Worm (Caenorhabditis elegans) whole organism, late embryonic: ENCODE measurements around the gene T16G1.6.

Experiments used
- C38D4.7 ChIP-seq: fragments of 200-800 bp; sonication (Bioruptor generic); optimal IDR thresholded peaks from 2 replicates; lab custom pipeline; 2018; ENCODE audit warnings: mild to moderate bottlenecking, missing genetic modification characterization, moderate library complexity, missing compliant biosample characterization
- K02D7.2 ChIP-seq: sonication (generic microtip); optimal IDR thresholded peaks from 2 replicates; lab custom pipeline; 2017; ENCODE audit warnings: mild to moderate bottlenecking, missing genetic modification characterization, missing compliant biosample characterization
- K09A11.1 ChIP-seq: sonication (generic microtip); optimal IDR thresholded peaks from 2 replicates; lab custom pipeline; 2017; ENCODE audit warnings: antibody characterized with exemption, mild to moderate bottlenecking, missing genetic modification characterization, missing compliant biosample characterization; ENCODE audit not compliant: insufficient read depth
- ahr-1 ChIP-seq: sonication (generic microtip); optimal IDR thresholded peaks from 2 replicates; lab custom pipeline; 2016; ENCODE audit warnings: missing genetic modification characterization, missing compliant biosample characterization
- ceh-14 ChIP-seq: sonication (generic microtip); optimal IDR thresholded peaks from 2 replicates; lab custom pipeline; 2016; ENCODE audit warnings: missing genotype, missing genetic modification characterization, missing compliant biosample characterization
- ceh-18 ChIP-seq: sonication (generic microtip); optimal IDR thresholded peaks from 2 replicates; lab custom pipeline; 2016; ENCODE audit warnings: missing genetic modification characterization, missing compliant biosample characterization
- ceh-19 ChIP-seq: fragments of 200-800 bp; sonication (Bioruptor generic); optimal IDR thresholded peaks from 2 replicates; lab custom pipeline; 2018; ENCODE audit warnings: mild to moderate bottlenecking, missing genetic modification characterization, missing compliant biosample characterization
- ceh-31 ChIP-seq: sonication (generic microtip); optimal IDR thresholded peaks from 2 replicates; lab custom pipeline; 2016; ENCODE audit warnings: missing genetic modification characterization, missing compliant biosample characterization
- ceh-34 ChIP-seq: sonication (generic microtip); optimal IDR thresholded peaks from 2 replicates; lab custom pipeline; 2016; ENCODE audit warnings: mild to moderate bottlenecking, missing genetic modification characterization, missing compliant biosample characterization
- dmd-4 ChIP-seq: sonication (generic microtip); optimal IDR thresholded peaks from 2 replicates; lab custom pipeline; 2016; ENCODE audit warnings: borderline replicate concordance, missing genetic modification characterization, missing compliant biosample characterization
- dve-1 ChIP-seq: sonication (generic microtip); optimal IDR thresholded peaks from 2 replicates; lab custom pipeline; 2017; ENCODE audit warnings: antibody characterized with exemption, mild to moderate bottlenecking, missing genetic modification characterization, missing compliant biosample characterization
- elt-2 ChIP-seq: sonication (generic microtip); optimal IDR thresholded peaks from 2 replicates; lab custom pipeline; 2016; ENCODE audit warnings: missing genetic modification reagents, missing genetic modification characterization, missing compliant biosample characterization
- fkh-10 ChIP-seq: fragments of 150-350 bp; optimal IDR thresholded peaks from 2 replicates; lab custom pipeline; 2014; ENCODE audit warnings: missing biosample characterization, missing genetic modification reagents, missing genetic modification characterization
- gmeb-2 ChIP-seq: sonication (generic microtip); optimal IDR thresholded peaks from 2 replicates; lab custom pipeline; 2016; ENCODE audit warnings: missing genetic modification characterization, inconsistent platforms, missing compliant biosample characterization
- hlh-13 ChIP-seq: fragments of 200-800 bp; sonication (Bioruptor generic); optimal IDR thresholded peaks from 2 replicates; lab custom pipeline; 2018; ENCODE audit warnings: mild to moderate bottlenecking, missing genetic modification characterization, missing compliant biosample characterization
- hlh-30 ChIP-seq: sonication (generic microtip); optimal IDR thresholded peaks from 2 replicates; lab custom pipeline; 2017; ENCODE audit warnings: antibody characterized with exemption, missing genetic modification characterization, missing compliant biosample characterization; ENCODE audit not compliant: insufficient read depth
- hlh-8 ChIP-seq: sonication (generic microtip); optimal IDR thresholded peaks from 2 replicates; lab custom pipeline; 2016; ENCODE audit warnings: missing genotype, missing genetic modification characterization, missing compliant biosample characterization
- lim-6 ChIP-seq: sonication (generic microtip); optimal IDR thresholded peaks from 2 replicates; lab custom pipeline; 2016; ENCODE audit warnings: missing genetic modification characterization, missing compliant biosample characterization
- lin-11 ChIP-seq: fragments of 200-800 bp; sonication (Bioruptor generic); optimal IDR thresholded peaks from 2 replicates; lab custom pipeline; 2018; ENCODE audit warnings: mild to moderate bottlenecking, missing genetic modification characterization, missing compliant biosample characterization
- mec-3 ChIP-seq: sonication (generic microtip); optimal IDR thresholded peaks from 2 replicates; lab custom pipeline; 2016; ENCODE audit warnings: borderline replicate concordance, missing genetic modification characterization, missing compliant biosample characterization
- nfya-1 ChIP-seq: sonication (generic microtip); optimal IDR thresholded peaks from 2 replicates; lab custom pipeline; 2017; ENCODE audit warnings: missing genetic modification characterization, mild to moderate bottlenecking, missing compliant biosample characterization, antibody characterized with exemption, moderate library complexity
- nhr-232 ChIP-seq: sonication (generic microtip); optimal IDR thresholded peaks from 2 replicates; lab custom pipeline; 2016; ENCODE audit warnings: missing genetic modification characterization, missing compliant biosample characterization
- odd-2 ChIP-seq: sonication (generic microtip); optimal IDR thresholded peaks from 2 replicates; lab custom pipeline; 2017; ENCODE audit warnings: antibody characterized with exemption, mild to moderate bottlenecking, missing genetic modification characterization, missing compliant biosample characterization
- pat-9 ChIP-seq: fragments of 200-800 bp; sonication (Bioruptor generic); optimal IDR thresholded peaks from 2 replicates; lab custom pipeline; 2018; ENCODE audit warnings: mild to moderate bottlenecking, missing genetic modification characterization, moderate library complexity, missing compliant biosample characterization
- pax-1 ChIP-seq: fragments of 150-350 bp; optimal IDR thresholded peaks from 2 replicates; lab custom pipeline; 2014; ENCODE audit warnings: missing biosample characterization, missing genetic modification characterization
- pha-2 ChIP-seq: sonication (generic microtip); optimal IDR thresholded peaks from 2 replicates; lab custom pipeline; 2017; ENCODE audit warnings: mild to moderate bottlenecking, missing genetic modification characterization, missing compliant biosample characterization
- pha-4 ChIP-seq: fragments of 150-350 bp; optimal IDR thresholded peaks from 2 replicates; lab custom pipeline; 2018; ENCODE audit warnings: missing biosample characterization, missing genetic modification reagents, missing genetic modification characterization
- pros-1 ChIP-seq: fragments of 150-350 bp; optimal IDR thresholded peaks from 2 replicates; lab custom pipeline; 2014; ENCODE audit warnings: missing biosample characterization, missing genetic modification reagents, missing genetic modification characterization
- ref-2 ChIP-seq: sonication (generic microtip); optimal IDR thresholded peaks from 2 replicates; lab custom pipeline; 2016; ENCODE audit warnings: missing genetic modification characterization, missing compliant biosample characterization
- sdc-2 ChIP-seq: sonication (generic microtip); optimal IDR thresholded peaks from 2 replicates; lab custom pipeline; 2016; ENCODE audit warnings: missing genotype, missing genetic modification characterization, missing compliant biosample characterization
- sox-2 ChIP-seq: fragments of 200-800 bp; sonication (Bioruptor generic); IDR thresholded peaks from 2 replicates; pipeline ENCODE4 v1.3.6; 2022; ENCODE audit warnings: missing genetic modification reagents, missing genetic modification characterization, missing compliant biosample characterization
- sox-4 ChIP-seq: sonication (generic microtip); optimal IDR thresholded peaks from 2 replicates; lab custom pipeline; 2017; ENCODE audit warnings: mild to moderate bottlenecking, missing genetic modification characterization, inconsistent platforms, missing compliant biosample characterization
- syd-9 ChIP-seq: sonication (generic microtip); optimal IDR thresholded peaks from 2 replicates; lab custom pipeline; 2016; ENCODE audit warnings: mild to moderate bottlenecking, missing genetic modification characterization, moderate library complexity, missing compliant biosample characterization
- tbx-2 ChIP-seq: sonication (generic microtip); optimal IDR thresholded peaks from 2 replicates; lab custom pipeline; 2016; ENCODE audit warnings: missing genetic modification characterization, missing compliant biosample characterization
- tbx-7 ChIP-seq: sonication (generic microtip); optimal IDR thresholded peaks from 2 replicates; lab custom pipeline; 2016; ENCODE audit warnings: missing genotype, missing genetic modification characterization, missing compliant biosample characterization
- ttx-3 ChIP-seq: sonication (generic microtip); optimal IDR thresholded peaks from 2 replicates; lab custom pipeline; 2016; ENCODE audit warnings: missing genetic modification reagents, missing genetic modification characterization, missing compliant biosample characterization
- unc-55 ChIP-seq: sonication (generic microtip); optimal IDR thresholded peaks from 2 replicates; lab custom pipeline; 2017; ENCODE audit warnings: missing biosample characterization, missing genetic modification reagents, missing genetic modification characterization
- zip-5 ChIP-seq: sonication (generic microtip); optimal IDR thresholded peaks from 2 replicates; lab custom pipeline; 2016; ENCODE audit warnings: missing genetic modification characterization, missing compliant biosample characterization

T16G1.6 gene

ce11 chrV:12944229-12944628 is 7.3 kb upstream of the T16G1.6 start, which contains the start of gene T16G1.3:
T16G1.3 (minus strand) TSS chrV:12944329.
- TF ChIP-seq dmd-4 (tag; lab: Kevin White, UChicago), result no peak

- no peak for TF ChIP-seq pha-4 (tag; lab: Kevin White, UChicago)
- TF ChIP-seq ceh-14, result no peak
- no peak for TF ChIP-seq mec-3 (tag; lab: Kevin White, UChicago)
- TF ChIP-seq pax-1 (tag; lab: Kevin White, UChicago), result no peak
- no peak for TF ChIP-seq ceh-19 (GFP tag; lab: Kevin White, UChicago)
- no peak for TF ChIP-seq elt-2 (tag; lab: Kevin White, UChicago)
- TF ChIP-seq ttx-3, result no peak
- TF ChIP-seq dve-1 (tag; lab: Kevin White, UChicago), result no peak
- TF ChIP-seq sox-2 (GFP tag; lab: Robert Waterston, UW), result no peak
- no peak for TF ChIP-seq hlh-13 (GFP tag; lab: Kevin White, UChicago)
- no peak for TF ChIP-seq ceh-34
- no peak for TF ChIP-seq ahr-1 (tag; lab: Kevin White, UChicago)
- TF ChIP-seq nhr-232 (tag; lab: Kevin White, UChicago), result no peak
- no peak for TF ChIP-seq zip-5
- TF ChIP-seq odd-2 (tag; lab: Kevin White, UChicago), result no peak
- TF ChIP-seq hlh-30 (tag; lab: Kevin White, UChicago), result no peak
- TF ChIP-seq hlh-8 (tag; lab: Kevin White, UChicago), result no peak
- TF ChIP-seq ref-2, result no peak
These were observed 6.4 kb upstream of the T16G1.6 start for ce11 chrV:12943399-12943798.

DNA sequence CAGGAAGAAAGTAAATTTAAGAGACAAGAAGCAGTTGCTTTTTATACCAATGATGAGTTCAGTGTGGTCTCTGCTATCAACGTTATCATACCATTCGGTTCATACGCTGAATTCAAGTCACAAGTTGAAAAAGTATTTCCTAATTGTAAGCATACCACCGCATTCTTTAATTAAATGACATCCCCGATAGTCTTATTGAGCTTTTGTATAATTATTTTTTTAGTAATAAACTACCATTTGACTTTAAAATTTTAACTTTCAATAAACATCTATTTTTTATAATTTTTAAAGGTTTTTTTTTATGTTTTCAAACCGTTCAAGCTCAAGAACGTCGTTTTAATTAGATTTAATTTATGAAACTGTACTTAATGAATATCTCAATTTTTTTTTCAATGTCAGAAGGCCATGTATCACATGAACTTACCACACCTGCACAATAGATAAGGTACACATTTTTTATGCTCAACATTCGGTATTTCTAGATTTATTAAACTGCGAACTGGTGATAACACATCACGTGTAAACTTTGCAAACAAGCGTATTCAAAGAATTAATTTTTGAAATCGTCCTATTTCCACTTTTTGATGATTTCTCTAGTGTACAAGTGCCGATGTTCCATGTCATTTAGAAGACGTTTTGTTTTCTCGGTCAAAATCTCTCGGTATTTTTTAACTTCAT is 5.0 kb upstream of the T16G1.6 start, which contains the start of gene T16G1.4:
T16G1.4 (minus strand) TSS at position 51 of the 678 bp plus-strand sequence.
- TF ChIP-seq pha-2 (tag; lab: Kevin White, UChicago), result no peak
- no peak for TF ChIP-seq syd-9 (tag; lab: Kevin White, UChicago)
- TF ChIP-seq mec-3 (tag; lab: Kevin White, UChicago), result no peak
- no peak for TF ChIP-seq ceh-18 (tag; lab: Kevin White, UChicago)
- TF ChIP-seq K02D7.2, result no peak
- TF ChIP-seq sox-2 (GFP tag; lab: Robert Waterston, UW), result no peak
- no peak for TF ChIP-seq lin-11 (tag; lab: Kevin White, UChicago)
- TF ChIP-seq sox-4, result no peak

DNA sequence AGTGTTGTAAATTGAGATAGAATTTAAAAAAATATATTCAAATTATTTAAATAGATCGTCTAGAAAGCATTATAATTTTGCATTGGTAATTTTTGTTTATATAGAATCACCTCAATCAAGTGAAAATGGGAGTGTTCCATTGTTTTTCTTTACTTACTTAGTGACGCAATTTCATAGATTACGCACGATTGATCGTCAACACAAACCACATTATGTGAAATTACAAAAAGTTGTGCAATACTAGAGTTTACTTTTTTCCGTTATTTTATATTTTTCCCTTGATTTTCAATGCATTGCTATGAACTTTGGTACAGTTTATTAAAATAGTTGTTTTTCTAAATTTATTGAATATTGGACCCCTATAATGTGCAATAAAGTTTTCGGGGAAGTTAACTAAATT is 2.5 kb upstream of the T16G1.6 start, which contains the start of gene T16G1.5:
T16G1.5 (minus strand) TSS at position 119 of the 400 bp plus-strand sequence.
- TF ChIP-seq ahr-1 (tag; lab: Kevin White, UChicago) (no peak), mec-3 (tag; lab: Kevin White, UChicago) (no peak), pat-9 (tag; lab: Kevin White, UChicago) (no peak), tbx-2 (tag; lab: Kevin White, UChicago) (no peak), ceh-31 (tag; lab: Kevin White, UChicago) (no peak), ref-2 (no peak), tbx-7 (tag; lab: Kevin White, UChicago) (no peak), lin-11 (tag; lab: Kevin White, UChicago) (no peak), unc-55 (GFP tag; lab: Kevin White, UChicago) (no peak), sox-4 (no peak), lim-6 (tag; lab: Kevin White, UChicago) (no peak), ceh-14 (no peak)

DNA sequence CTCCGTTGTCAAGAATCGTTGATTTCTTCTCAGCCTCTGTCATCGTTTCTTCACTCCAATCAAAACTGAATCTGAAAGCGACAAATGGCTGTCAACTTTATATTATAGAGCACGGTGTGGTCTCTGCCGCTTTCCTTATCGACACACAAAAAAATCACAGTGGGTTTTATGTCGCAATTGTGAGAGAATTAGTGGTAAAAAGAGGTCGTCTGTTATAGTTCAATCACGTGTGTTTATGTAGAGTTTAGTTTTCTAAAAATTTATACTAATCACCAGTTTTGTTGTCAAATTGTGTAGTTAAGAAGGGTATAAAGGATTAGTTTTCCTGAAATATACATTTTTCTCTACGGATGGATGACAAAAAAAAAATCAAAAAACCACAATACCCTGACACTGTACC is 2.0 kb downstream of the T16G1.6 start, which contains the start of gene T16G1.7:
T16G1.7 (minus strand) TSS at position 137 of the 400 bp plus-strand sequence.
- TF ChIP-seq fkh-10 (GFP tag; lab: Kevin White, UChicago), result no peak
- no peak for TF ChIP-seq ceh-34
- no peak for TF ChIP-seq pat-9 (tag; lab: Kevin White, UChicago)
- no peak for TF ChIP-seq sdc-2 (tag; lab: Kevin White, UChicago)
- TF ChIP-seq K09A11.1 (tag; lab: Kevin White, UChicago), result no peak
- no peak for TF ChIP-seq nfya-1 (tag; lab: Kevin White, UChicago)
- no peak for TF ChIP-seq gmeb-2 (tag; lab: Kevin White, UChicago)
- TF ChIP-seq pros-1 (tag; lab: Kevin White, UChicago), result no peak
- TF ChIP-seq pax-1 (tag; lab: Kevin White, UChicago), result no peak
- TF ChIP-seq zip-5, result no peak
- TF ChIP-seq C38D4.7, result no peak
